Fruit fly (Drosophila melanogaster): ENCODE measurements around the gene stnA.

stnA gene

DNA sequence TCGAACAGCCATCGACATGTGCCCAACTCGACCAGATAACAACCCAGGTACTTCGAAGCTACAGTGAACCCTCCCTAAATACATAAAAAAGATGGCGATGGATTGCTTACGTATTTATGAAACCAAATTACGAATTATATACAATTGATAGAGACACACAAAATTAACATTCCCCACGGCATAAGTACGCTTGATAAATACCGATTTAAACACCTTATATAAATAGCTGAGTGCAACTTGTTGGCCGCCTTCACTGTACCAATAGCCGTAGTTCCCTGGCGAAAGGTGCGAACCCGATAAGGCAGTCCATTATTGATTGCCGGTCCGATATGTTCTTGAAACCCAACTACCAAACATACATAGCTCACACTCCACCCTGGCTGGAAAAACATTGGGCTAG, 6.2 kb upstream of the stnA start (continued):
- peak; percentile 86 for TF ChIP-seq row (GFP tag; IDR thresholded peaks at IDR 0.05)
- no peak for TF ChIP-seq CG18011 (GFP tag; optimal IDR thresholded peaks at IDR 0.05)
- TF ChIP-seq CG4617 (GFP tag; optimal IDR thresholded peaks at IDR 0.05; ENCODE audit: borderline replicate concordance) = no peak
- TF ChIP-seq CG32767 (GFP tag; IDR thresholded peaks at IDR 0.05) = no peak
- no peak for TF ChIP-seq knrl (GFP tag; IDR thresholded peaks at IDR 0.05; ENCODE audit: partially characterized antibody)
- TF ChIP-seq tgo (GFP tag; IDR thresholded peaks at IDR 0.05) = peak; percentile 40; the same call in 2 of the 3 replicates
- TF ChIP-seq CG12659 (GFP tag; optimal IDR thresholded peaks at IDR 0.05) = peak; percentile 30
- no peak for TF ChIP-seq CG9609 (GFP tag; optimal IDR thresholded peaks at IDR 0.05)
- peak; percentile 26; the same call in 1 of the 2 replicates for TF ChIP-seq wor (GFP tag; IDR thresholded peaks at IDR 0.05)
- TF ChIP-seq CG12236 (GFP tag; optimal IDR thresholded peaks at IDR 0.05) = no peak
- 0 out of 2 replicates have a peak, but pooled peaks have one; percentile 30 for TF ChIP-seq Taf1 (GFP tag; IDR thresholded peaks at IDR 0.05)
- TF ChIP-seq GATAe (GFP tag; conservative IDR thresholded peaks at IDR 0.05) = peak; percentile 76
- TF ChIP-seq Nf-YC (tag; optimal IDR thresholded peaks at IDR 0.05) = peak; percentile 4
- peak; percentile 5 for TF ChIP-seq nmo (GFP tag; optimal IDR thresholded peaks at IDR 0.05)
- TF ChIP-seq grau (tag; optimal IDR thresholded peaks at IDR 0.05) = peak; percentile 95
- TF ChIP-seq eyg (GFP tag; optimal IDR thresholded peaks at IDR 0.05) = peak; percentile 1
- peak; percentile 49; the same call in 1 of the 3 replicates for TF ChIP-seq Aef1 (GFP tag; IDR thresholded peaks at IDR 0.05)
- TF ChIP-seq Dip3 (GFP tag; optimal IDR thresholded peaks at IDR 0.05) = peak; percentile 35
- TF ChIP-seq E2f2 (GFP tag; IDR thresholded peaks at IDR 0.05) = 0 out of 2 replicates have a peak, but pooled peaks have one; percentile 10
- TF ChIP-seq gce (GFP tag; IDR thresholded peaks at IDR 0.05) = no peak
- peak; percentile 20 for TF ChIP-seq CHES-1-like (GFP tag; optimal IDR thresholded peaks at IDR 0.05)
- TF ChIP-seq ci (GFP tag; IDR thresholded peaks at IDR 0.05) = 0 out of 3 replicates have a peak, but pooled peaks have one; percentile 25
- TF ChIP-seq ttk (GFP tag; IDR thresholded peaks at IDR 0.05) = no peak
- no peak for TF ChIP-seq CG3065 (GFP tag; optimal IDR thresholded peaks at IDR 0.05)
- peak; percentile 15 for TF ChIP-seq mam (GFP tag; optimal IDR thresholded peaks at IDR 0.05)
- no peak for TF ChIP-seq dm (GFP tag; optimal IDR thresholded peaks at IDR 0.05)
- no peak for TF ChIP-seq CG8281 (tag; optimal IDR thresholded peaks at IDR 0.05)
- peak; percentile 63 for TF ChIP-seq CG12769 (tag; optimal IDR thresholded peaks at IDR 0.05)
- peak; percentile 33; the same call in 1 of the 2 replicates for TF ChIP-seq sob (GFP tag; IDR thresholded peaks at IDR 0.05)
- TF ChIP-seq CG9932 (GFP tag; IDR thresholded peaks at IDR 0.05) = peak; percentile 49
- TF ChIP-seq CG7357 (GFP tag; IDR thresholded peaks at IDR 0.05) = peak; percentile 41; the same call in 1 of the 3 replicates
- TF ChIP-seq CG2678 (tag; optimal IDR thresholded peaks at IDR 0.05) = peak; percentile 54
- TF ChIP-seq unpg (GFP tag; optimal IDR thresholded peaks at IDR 0.05) = peak; percentile 29
- peak; percentile 0 for TF ChIP-seq sd (tag; optimal IDR thresholded peaks at IDR 0.05)
- 0 out of 2 replicates have a peak, but pooled peaks have one; percentile 6 for TF ChIP-seq CG3847 (GFP tag; IDR thresholded peaks at IDR 0.05)
- TF ChIP-seq Hr51 (GFP tag; optimal IDR thresholded peaks at IDR 0.05) = peak in 1 of 2 experiments; percentile 26
- TF ChIP-seq stwl (tag; optimal IDR thresholded peaks at IDR 0.05) = no peak
- TF ChIP-seq CG11456 (GFP tag; IDR thresholded peaks at IDR 0.05) = 0 out of 3 replicates have a peak, but pooled peaks have one; percentile 50
- TF ChIP-seq sens (GFP tag) = peak; percentile 28
- TF ChIP-seq YL-1 (GFP tag; optimal IDR thresholded peaks at IDR 0.05) = no peak
- no peak for TF ChIP-seq tin (GFP tag; optimal IDR thresholded peaks at IDR 0.05)
- TF ChIP-seq CG13424 (tag; optimal IDR thresholded peaks at IDR 0.05) = peak; percentile 17
- TF ChIP-seq CG11504 (tag; optimal IDR thresholded peaks at IDR 0.05) = peak; percentile 32
- TF ChIP-seq shn (GFP tag; optimal IDR thresholded peaks at IDR 0.05) = peak; percentile 12
- peak; percentile 39 for TF ChIP-seq sug (tag; optimal IDR thresholded peaks at IDR 0.05)
- TF ChIP-seq vfl (GFP tag; optimal IDR thresholded peaks at IDR 0.05) = no peak
- TF ChIP-seq da (GFP tag; optimal IDR thresholded peaks at IDR 0.05) = no peak
- no peak for TF ChIP-seq CG18476 (GFP tag; optimal IDR thresholded peaks at IDR 0.05)
- no peak for TF ChIP-seq CG4328 (GFP tag; optimal IDR thresholded peaks at IDR 0.05)
- TF ChIP-seq esg (GFP tag; conservative IDR thresholded peaks at IDR 0.05) = no peak
- peak; percentile 7 for TF ChIP-seq CG16863 (GFP tag; optimal IDR thresholded peaks at IDR 0.05)
